Worm (Caenorhabditis elegans): ENCODE data around the gene C41H7.2.

Gene C41H7.2

DNA sequence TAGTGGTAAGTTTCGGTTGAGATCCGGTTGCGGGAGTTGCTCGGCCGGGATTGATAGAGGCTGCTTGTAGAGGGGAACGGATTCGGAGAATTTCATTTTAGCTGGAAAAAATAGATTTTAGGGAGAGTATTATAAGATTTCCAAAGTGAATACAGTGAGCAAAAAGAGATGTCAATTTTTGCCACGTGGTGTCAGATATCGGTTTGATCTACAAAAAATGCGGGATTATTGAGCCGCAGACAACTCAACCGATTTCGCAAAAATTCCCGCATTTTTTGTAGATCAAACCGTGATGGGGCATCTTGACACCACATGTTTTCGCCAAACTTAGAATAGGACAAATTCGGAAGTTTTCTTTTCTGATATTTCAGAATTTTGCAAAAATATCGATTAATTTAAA, 39.6 kb downstream of the C41H7.2 start, which contains the start of gene lido-13:
Gene lido-13, minus strand, starts transcription at position 101 of the 400 bp plus-strand sequence.
- TF ChIP-seq hlh-17 (GFP tag; optimal IDR thresholded peaks at IDR 0.05; ENCODE audit: borderline replicate concordance) (no peak), ztf-4 (tag; optimal IDR thresholded peaks at IDR 0.05) (no peak), pag-3 (tag; optimal IDR thresholded peaks at IDR 0.05; ENCODE audit: borderline replicate concordance, insufficient read depth) (no peak), tbx-2 (tag; optimal IDR thresholded peaks at IDR 0.05) (no peak), isw-1 (GFP tag; IDR thresholded peaks at IDR 0.05) (no peak), ztf-11 (tag; optimal IDR thresholded peaks at IDR 0.05) (no peak), pax-3 (tag; optimal IDR thresholded peaks at IDR 0.05) (no peak), nhr-28 (tag; optimal IDR thresholded peaks at IDR 0.05) (no peak), egl-27 (tag; optimal IDR thresholded peaks at IDR 0.05) (no peak), ceh-90 (tag; optimal IDR thresholded peaks at IDR 0.05) (no peak), zag-1 (tag; optimal IDR thresholded peaks at IDR 0.05) (no peak), unc-86 (tag; optimal IDR thresholded peaks at IDR 0.05) (no peak), xbp-1 (tag; optimal IDR thresholded peaks at IDR 0.05) (no peak), elt-2 (tag; optimal IDR thresholded peaks at IDR 0.05) (no peak), mep-1 (tag; optimal IDR thresholded peaks at IDR 0.05) (no peak), lin-39 (tag; optimal IDR thresholded peaks at IDR 0.05) (no peak), zip-4 (GFP tag; optimal IDR thresholded peaks at IDR 0.05) (no peak), nhr-90 (tag; optimal IDR thresholded peaks at IDR 0.05; ENCODE audit: poor library complexity) (no peak), aly-2 (tag; optimal IDR thresholded peaks at IDR 0.05) (no peak), hpl-2 (GFP tag; optimal IDR thresholded peaks at IDR 0.05) (no peak)

DNA sequence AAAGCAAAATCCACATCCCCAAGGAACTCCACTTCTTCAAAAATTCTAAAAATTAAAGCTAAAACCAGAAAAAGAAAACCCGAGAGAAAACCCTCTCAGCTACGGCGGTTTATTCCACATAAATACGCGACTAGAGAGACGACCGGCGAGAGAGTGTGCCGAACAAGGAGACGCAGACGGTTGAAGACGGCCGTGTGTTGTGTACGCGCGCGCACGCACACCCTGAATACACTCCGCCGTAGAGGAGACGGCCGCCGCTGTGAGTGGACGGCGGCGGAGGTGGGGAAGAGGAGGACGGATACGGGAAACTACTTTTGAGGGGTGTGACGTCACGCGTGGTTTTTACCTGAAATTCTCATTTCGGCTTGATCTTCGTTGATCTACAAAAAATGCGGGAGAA, 40.0 kb downstream of the C41H7.2 start:
- TF ChIP-seq lin-35 (GFP tag; optimal IDR thresholded peaks at IDR 0.05) (peak in 1 of 2 experiments; percentile 17), ceh-82 (tag; optimal IDR thresholded peaks at IDR 0.05) (peak in 1 of 3 experiments; percentile 28), swsn-7 (tag; optimal IDR thresholded peaks at IDR 0.05) (peak; percentile 39), fkh-8 (tag; optimal IDR thresholded peaks at IDR 0.05) (peak; percentile 30), nhr-47 (tag; optimal IDR thresholded peaks at IDR 0.05) (peak; percentile 47), unc-130 (tag; optimal IDR thresholded peaks at IDR 0.05) (no peak), dpl-1 (GFP tag; optimal IDR thresholded peaks at IDR 0.05) (peak in 1 of 3 experiments; percentile 5), dsc-1 (tag; optimal IDR thresholded peaks at IDR 0.05) (peak; percentile 12), nhr-90 (tag; optimal IDR thresholded peaks at IDR 0.05; ENCODE audit: poor library complexity) (no peak), ces-1 (GFP tag; optimal IDR thresholded peaks at IDR 0.05) (no peak), rnt-1 (tag; optimal IDR thresholded peaks at IDR 0.05) (peak; percentile 35), efl-1 (optimal IDR thresholded peaks at IDR 0.05) (peak; percentile 15 to 17), efl-1 (GFP tag; optimal IDR thresholded peaks at IDR 0.05 in 1 of 2) (peak in 1 of 2 experiments; percentile 82), nhr-20 (tag; optimal IDR thresholded peaks at IDR 0.05) (peak; percentile 33), tbx-2 (tag; optimal IDR thresholded peaks at IDR 0.05) (peak; percentile 38), C04F5.9 (tag; optimal IDR thresholded peaks at IDR 0.05) (peak; percentile 11), unc-62 (GFP tag; optimal IDR thresholded peaks at IDR 0.05) (no peak), ztf-11 (tag; optimal IDR thresholded peaks at IDR 0.05) (peak in 1 of 2 experiments; percentile 6), lin-14 (GFP tag; optimal IDR thresholded peaks at IDR 0.05) (peak; percentile 67), nhr-71 (tag; optimal IDR thresholded peaks at IDR 0.05) (peak; percentile 36), snu-23 (GFP tag; optimal IDR thresholded peaks at IDR 0.05) (peak; percentile 55), ceh-63 (GFP tag; optimal IDR thresholded peaks at IDR 0.05) (no peak), mdl-1 (tag; optimal IDR thresholded peaks at IDR 0.05) (no peak), hlh-17 (GFP tag; optimal IDR thresholded peaks at IDR 0.05; ENCODE audit: borderline replicate concordance) (no peak)

Data from whole organism, L1 larva.